Fruit fly (Drosophila melanogaster): ENCODE measurements around the gene CG1792.

CG1792 gene

DNA sequence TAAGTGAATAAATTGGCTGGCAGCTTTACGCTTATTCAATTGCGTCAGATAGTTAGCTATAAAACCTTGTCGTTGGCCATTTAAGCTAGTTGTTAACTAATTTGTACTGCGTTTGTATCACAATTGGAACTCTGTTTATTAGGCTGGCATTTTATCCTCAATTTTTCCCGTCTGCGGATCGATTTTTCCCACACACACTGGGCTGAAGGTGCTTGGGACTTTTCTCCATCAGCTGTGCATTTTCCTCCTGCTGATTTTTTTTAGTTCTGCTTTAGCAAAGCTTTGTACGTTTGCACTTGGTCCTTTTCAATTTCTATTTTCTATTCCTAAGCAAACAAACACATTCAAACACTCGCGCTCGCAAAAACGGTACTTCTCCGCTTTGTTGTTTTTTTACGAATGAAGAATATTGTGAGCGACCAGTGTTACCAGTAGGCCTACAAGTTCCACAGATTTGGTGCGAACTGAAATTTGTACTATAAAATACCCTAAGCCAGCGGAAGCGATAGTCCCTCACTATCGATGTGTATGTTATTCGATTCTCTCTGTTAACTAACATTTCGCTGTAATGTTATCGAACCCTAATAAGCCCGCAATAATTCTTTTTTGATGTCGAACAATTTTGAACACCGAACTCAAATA lies 6.6 kb upstream of the CG1792 start (continued):
- TF ChIP-seq CrebB (tag; optimal IDR thresholded peaks at IDR 0.05) (peak; percentile 71), CG6654 (GFP tag; optimal IDR thresholded peaks at IDR 0.05) (no peak), CG7372 (GFP tag; IDR thresholded peaks at IDR 0.05) (no peak), p53 (GFP tag; optimal IDR thresholded peaks at IDR 0.05) (peak; percentile 8), CG31224 (GFP tag; IDR thresholded peaks at IDR 0.05) (no peak), Ets97D (GFP tag; optimal IDR thresholded peaks at IDR 0.05) (peak; percentile 69), disco-r (GFP tag; optimal IDR thresholded peaks at IDR 0.05) (peak; percentile 1), CG17361 (GFP tag; IDR thresholded peaks at IDR 0.05) (no peak), CG15696 (tag; optimal IDR thresholded peaks at IDR 0.05) (peak; percentile 5), pros (GFP tag; optimal IDR thresholded peaks at IDR 0.05) (no peak), vfl (GFP tag; optimal IDR thresholded peaks at IDR 0.05) (no peak), stwl (tag; optimal IDR thresholded peaks at IDR 0.05) (peak; percentile 72), CG11723 (GFP tag; optimal IDR thresholded peaks at IDR 0.05) (no peak), pb (GFP tag; optimal IDR thresholded peaks at IDR 0.05) (no peak), dmrt11E (tag; optimal IDR thresholded peaks at IDR 0.05) (no peak), Camta (GFP tag; optimal IDR thresholded peaks at IDR 0.05) (peak; percentile 4), Fer1 (GFP tag; optimal IDR thresholded peaks at IDR 0.05) (peak; percentile 56), ash1 (GFP tag; optimal IDR thresholded peaks at IDR 0.05) (peak; percentile 27), CG6683 (GFP tag; optimal IDR thresholded peaks at IDR 0.05) (no peak), Trl (optimal IDR thresholded peaks at IDR 0.05) (no peak), Trl (GFP tag; optimal IDR thresholded peaks at IDR 0.05) (peak; percentile 18), zf30C (GFP tag; optimal IDR thresholded peaks at IDR 0.05) (peak; percentile 2), CG42726 (GFP tag; IDR thresholded peaks at IDR 0.05; ENCODE audit: partially characterized antibody) (no peak), Rfx (GFP tag; IDR thresholded peaks at IDR 0.05) (no peak), Doc2 (GFP tag; IDR thresholded peaks at IDR 0.05) (no peak), repo (GFP tag; optimal IDR thresholded peaks at IDR 0.05) (no peak), Mes4 (GFP tag; optimal IDR thresholded peaks at IDR 0.05) (peak; percentile 17), TFAM (GFP tag; optimal IDR thresholded peaks at IDR 0.05) (no peak), Deaf1 (tag; optimal IDR thresholded peaks at IDR 0.05) (peak; percentile 29), CG32772 (GFP tag; IDR thresholded peaks at IDR 0.05) (no peak), Nf-YC (tag; optimal IDR thresholded peaks at IDR 0.05) (peak; percentile 43), twi (tag; optimal IDR thresholded peaks at IDR 0.05) (peak; percentile 7), sisA (GFP tag; IDR thresholded peaks at IDR 0.05) (no peak), gro (GFP tag; optimal IDR thresholded peaks at IDR 0.05) (peak; percentile 28), CG17568 (GFP tag; optimal IDR thresholded peaks at IDR 0.05) (peak; percentile 15), Chrac-16 (GFP tag; optimal IDR thresholded peaks at IDR 0.05) (no peak), lilli (GFP tag; optimal IDR thresholded peaks at IDR 0.05) (peak; percentile 56), Ssrp (tag; optimal IDR thresholded peaks at IDR 0.05) (peak; percentile 13), CG17912 (GFP tag; optimal IDR thresholded peaks at IDR 0.05) (no peak), CG15269 (tag; optimal IDR thresholded peaks at IDR 0.05) (peak; percentile 50), luna (GFP tag; optimal IDR thresholded peaks at IDR 0.05) (no peak), amos (GFP tag; IDR thresholded peaks at IDR 0.05; ENCODE audit: partially characterized antibody) (no peak), Oaz (GFP tag; IDR thresholded peaks at IDR 0.05) (no peak), exex (tag; optimal IDR thresholded peaks at IDR 0.05) (peak; percentile 8), chn (GFP tag; optimal IDR thresholded peaks at IDR 0.05) (peak; percentile 40), ATbp (GFP tag; optimal IDR thresholded peaks at IDR 0.05) (peak; percentile 16), CG1603 (tag; optimal IDR thresholded peaks at IDR 0.05) (peak; percentile 85), CG1602 (GFP tag; optimal IDR thresholded peaks at IDR 0.05) (no peak), E2f1 (GFP tag; IDR thresholded peaks at IDR 0.05) (no peak), gsb-n (tag; optimal IDR thresholded peaks at IDR 0.05) (no peak), crc (GFP tag; optimal IDR thresholded peaks at IDR 0.05) (peak; percentile 14)

Data from whole organism, embryonic.